Worm (Caenorhabditis elegans) whole organism, young adult: ENCODE results near the gene fem-2.

Source experiments
- B0019.2 ChIP-seq: fragments of 200-800 bp; sonication (Bioruptor generic); conservative IDR thresholded peaks from 2 replicates; pipeline ENCODE4 v1.3.6; 2022; ENCODE audit warnings: missing genetic modification reagents, missing genetic modification characterization, missing compliant biosample characterization
- B0035.1 ChIP-seq: sonication (generic microtip); optimal IDR thresholded peaks from 2 replicates; lab custom pipeline; 2016; ENCODE audit warnings: missing genetic modification characterization, mild to moderate bottlenecking, missing compliant biosample characterization, missing genotype, missing genetic modification reagents
- B0261.1 ChIP-seq: sonication (generic microtip); optimal IDR thresholded peaks from 2 replicates; lab custom pipeline; 2016; ENCODE audit warnings: mild to moderate bottlenecking, missing genetic modification characterization, moderate library complexity, missing compliant biosample characterization
- F39B2.1 ChIP-seq: fragments of 200-800 bp; sonication (Bioruptor generic); IDR thresholded peaks from 2 replicates; pipeline ENCODE4 v1.3.6; 2022; ENCODE audit warnings: missing genetic modification reagents, missing genetic modification characterization, missing compliant biosample characterization
- F49E8.2 ChIP-seq: sonication (generic microtip); optimal IDR thresholded peaks from 3 replicates; lab custom pipeline; 2017; ENCODE audit warnings: missing genetic modification characterization, mild to moderate bottlenecking, missing compliant biosample characterization, antibody characterized with exemption, moderate library complexity; ENCODE audit not compliant: insufficient read depth
- F55B11.4 ChIP-seq: sonication (generic microtip); optimal IDR thresholded peaks from 2 replicates; lab custom pipeline; 2016; ENCODE audit warnings: missing compliant biosample characterization, missing genetic modification characterization, borderline replicate concordance; ENCODE audit not compliant: insufficient read depth
- K12H6.12 ChIP-seq: fragments of 200-800 bp; sonication (Bioruptor generic); optimal IDR thresholded peaks from 2 replicates; lab custom pipeline; 2018; ENCODE audit warnings: mild to moderate bottlenecking, missing genetic modification characterization, missing compliant biosample characterization
- T07F8.4 ChIP-seq: sonication (generic microtip); optimal IDR thresholded peaks from 2 replicates; lab custom pipeline; 2016; ENCODE audit warnings: mild to moderate bottlenecking, missing genetic modification characterization, moderate library complexity, missing compliant biosample characterization
- Y53G8AR.9 ChIP-seq: fragments of 200-800 bp; sonication (Bioruptor generic); conservative IDR thresholded peaks from 2 replicates; pipeline ENCODE4 v1.3.6; 2022; ENCODE audit warnings: missing genetic modification reagents, missing genetic modification characterization, missing compliant biosample characterization
- akir-1 ChIP-seq: fragments of 200-800 bp; sonication (Bioruptor generic); optimal IDR thresholded peaks from 2 replicates; lab custom pipeline; 2018; ENCODE audit warnings: mild to moderate bottlenecking, missing genetic modification characterization, moderate library complexity, missing compliant biosample characterization
- bed-2 ChIP-seq: fragments of 200-800 bp; sonication (Bioruptor generic); IDR thresholded peaks from 2 replicates; pipeline ENCODE4 v1.3.6; 2022; ENCODE audit warnings: missing genetic modification reagents, missing genetic modification characterization, missing compliant biosample characterization
- cebp-2 ChIP-seq: fragments of 200-800 bp; sonication (Bioruptor generic); IDR thresholded peaks from 2 replicates; pipeline ENCODE4 v1.3.6; 2022; ENCODE audit warnings: missing genetic modification characterization, missing compliant biosample characterization
- ceh-100 ChIP-seq: fragments of 200-800 bp; sonication (Bioruptor generic); IDR thresholded peaks from 2 replicates; pipeline ENCODE4 v1.3.6; 2022; ENCODE audit warnings: missing genetic modification reagents, missing genetic modification characterization, missing compliant biosample characterization
- ceh-27 ChIP-seq: fragments of 200-800 bp; sonication (Bioruptor generic); optimal IDR thresholded peaks from 2 replicates; lab custom pipeline; 2018; ENCODE audit warnings: mild to moderate bottlenecking, missing genetic modification characterization, moderate library complexity, missing compliant biosample characterization
- him-1 ChIP-seq: sonication (generic microtip); optimal IDR thresholded peaks from 2 replicates; lab custom pipeline; 2016; ENCODE audit warnings: missing genotype, missing genetic modification reagents, missing genetic modification characterization, missing compliant biosample characterization
- hmg-1.2 ChIP-seq: fragments of 200-800 bp; sonication (Bioruptor generic); IDR thresholded peaks from 2 replicates; pipeline ENCODE4 v1.3.6; 2022; ENCODE audit warnings: missing genetic modification reagents, missing genetic modification characterization, missing compliant biosample characterization
- lin-40 ChIP-seq: sonication (generic microtip); optimal IDR thresholded peaks from 2 replicates; lab custom pipeline; 2016; ENCODE audit warnings: missing genetic modification characterization, mild to moderate bottlenecking, missing compliant biosample characterization, missing genotype, missing genetic modification reagents
- lsl-1 ChIP-seq: fragments of 200-800 bp; sonication (Bioruptor generic); optimal IDR thresholded peaks from 2 replicates; lab custom pipeline; 2018; ENCODE audit warnings: mild to moderate bottlenecking, missing genetic modification characterization, moderate library complexity, missing compliant biosample characterization
- madf-10 ChIP-seq: sonication (generic microtip); optimal IDR thresholded peaks from 2 replicates; lab custom pipeline; 2016; ENCODE audit warnings: mild to moderate bottlenecking, missing genetic modification characterization, missing compliant biosample characterization
- mcd-1 ChIP-seq: fragments of 200-800 bp; sonication (Bioruptor generic); IDR thresholded peaks from 2 replicates; pipeline ENCODE4 v1.3.6; 2022; ENCODE audit warnings: missing genetic modification reagents, missing genetic modification characterization, missing compliant biosample characterization
- mes-4 ChIP-seq: sonication (generic microtip); optimal IDR thresholded peaks from 2 replicates; lab custom pipeline; 2016; ENCODE audit warnings: missing genotype, missing genetic modification characterization, missing compliant biosample characterization
- nfyb-1 ChIP-seq: fragments of 200-800 bp; sonication (Bioruptor generic); IDR thresholded peaks from 2 replicates; pipeline ENCODE4 v1.3.6; 2022; ENCODE audit warnings: missing genetic modification reagents, missing genetic modification characterization, missing compliant biosample characterization
- nhr-27 ChIP-seq: fragments of 200-800 bp; sonication (Bioruptor generic); optimal IDR thresholded peaks from 2 replicates; lab custom pipeline; 2018; ENCODE audit warnings: mild to moderate bottlenecking, missing genetic modification characterization, moderate library complexity, missing compliant biosample characterization
- nhr-80 ChIP-seq: sonication (generic microtip); optimal IDR thresholded peaks from 2 replicates; lab custom pipeline; 2016; ENCODE audit warnings: missing genetic modification characterization, missing compliant biosample characterization
- pha-4 ChIP-seq: fragments of 150-350 bp; sonication (generic microtip); optimal IDR thresholded peaks from 2 replicates; lab custom pipeline; 2014; ENCODE audit warnings: missing biosample characterization, missing genetic modification reagents, missing genetic modification characterization
- rec-8 ChIP-seq, 2 experiments: sonication (generic microtip); optimal IDR thresholded peaks; 2 replicates each; lab custom pipeline; 2016; ENCODE audit warnings: mild to moderate bottlenecking in 2 of 2, missing genetic modification characterization in 2 of 2, missing genetic modification reagents in 2 of 2, missing genotype in 2 of 2, missing biosample characterization in 1 of 2, missing compliant biosample characterization in 1 of 2, moderate library complexity in 1 of 2
- snpc-4 ChIP-seq, 5 experiments: fragments of 150-350 bp in 1 of 5; sonication (generic microtip) in 4 of 5; optimal IDR thresholded peaks; 2 replicates each; lab custom pipeline; 2014 to 2018; ENCODE audit warnings: missing genetic modification characterization in 5 of 5, missing biosample characterization in 3 of 5, antibody characterized with exemption in 2 of 5, mild to moderate bottlenecking in 2 of 5, missing compliant biosample characterization in 2 of 5, missing genotype in 2 of 5, moderate library complexity in 2 of 5, missing genetic modification reagents in 1 of 5
- unc-130 ChIP-seq: sonication (generic microtip); optimal IDR thresholded peaks from 2 replicates; lab custom pipeline; 2016; ENCODE audit warnings: missing genetic modification reagents, missing genetic modification characterization, missing compliant biosample characterization
- unc-62 ChIP-seq: fragments of 150-350 bp; optimal IDR thresholded peaks from 2 replicates; lab custom pipeline; 2014; ENCODE audit warnings: missing biosample characterization, missing genetic modification reagents, missing genetic modification characterization
- ztf-18 ChIP-seq: sonication (generic microtip); optimal IDR thresholded peaks from 2 replicates; lab custom pipeline; 2016; ENCODE audit warnings: missing genotype, mild to moderate bottlenecking, missing genetic modification characterization, missing compliant biosample characterization
- ztf-6 ChIP-seq: fragments of 200-800 bp; sonication (Bioruptor generic); IDR thresholded peaks from 2 replicates; pipeline ENCODE4 v1.3.6; 2022; ENCODE audit warnings: missing genetic modification reagents, missing genetic modification characterization, missing compliant biosample characterization

Gene fem-2

DNA sequence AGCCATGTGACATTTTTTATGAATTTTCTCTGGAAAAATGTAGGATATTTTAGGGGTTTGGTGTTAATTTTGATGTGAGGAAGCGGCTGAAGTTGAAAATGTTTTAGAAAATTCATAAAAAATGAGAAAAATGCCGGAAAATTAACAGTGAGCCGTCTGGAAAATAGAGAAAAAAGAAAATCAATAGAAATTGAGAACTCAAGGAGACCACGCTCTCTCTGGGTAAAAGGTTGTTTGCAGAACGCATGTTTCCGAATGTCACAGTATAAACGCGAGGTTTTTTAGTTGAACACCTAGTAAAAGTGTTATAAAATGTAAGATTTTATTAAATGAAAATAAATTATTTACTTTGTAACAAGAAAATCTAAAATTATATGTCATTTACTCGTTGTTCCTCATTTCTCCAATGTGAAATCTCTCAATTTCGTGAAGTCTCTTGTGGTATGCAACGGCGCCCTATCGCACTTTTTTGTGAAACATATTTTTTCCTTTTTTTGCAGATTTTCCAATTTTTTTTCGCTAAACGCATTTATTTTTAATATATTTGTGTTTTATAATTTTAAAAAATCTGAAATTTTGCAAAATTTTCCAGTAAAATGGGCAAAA lies 5.9 kb upstream of the fem-2 start, which contains the start of the genes tag-266 and tag-267 (continued):
- TF ChIP-seq mcd-1 (peak; percentile 90), cebp-2 (GFP tag; lab: Robert Waterston, UW) (no peak), ceh-100 (GFP tag; lab: Robert Waterston, UW) (peak; percentile 97), madf-10 (tag; lab: Kevin White, UChicago) (peak; percentile 71), ztf-6 (GFP tag; lab: Robert Waterston, UW) (no peak), B0019.2 (GFP tag; lab: Robert Waterston, UW) (0 out of 2 replicates have a peak, but pooled peaks have one; percentile 31), bed-2 (GFP tag; lab: Robert Waterston, UW) (0 out of 2 replicates have a peak, but pooled peaks have one; percentile 17), hmg-1.2 (peak; percentile 30; the same call in 1 of the 2 replicates), snpc-4 (GFP tag; optimal IDR thresholded peaks at IDR 0.05; lab: Kevin White, UChicago) (no peak), snpc-4 (tag; optimal IDR thresholded peaks at IDR 0.05; lab: Kevin White, UChicago) (peak in 2 of 4 experiments; percentile 2 to 40), rec-8 (tag; optimal IDR thresholded peaks at IDR 0.05; lab: Kevin White, UChicago) (peak in 1 of 2 experiments; percentile 16), K12H6.12 (tag; lab: Kevin White, UChicago) (peak; percentile 82), ztf-18 (peak; percentile 76), pha-4 (tag; lab: Kevin White, UChicago) (no peak), unc-62 (no peak), nhr-80 (tag; lab: Kevin White, UChicago) (peak; percentile 12), F55B11.4 (tag; lab: Kevin White, UChicago) (no peak), ceh-27 (GFP tag; lab: Kevin White, UChicago) (peak; percentile 60), unc-130 (GFP tag; lab: Kevin White, UChicago) (peak; percentile 59), lin-40 (tag; lab: Kevin White, UChicago) (peak; percentile 68), B0261.1 (peak; percentile 6), lsl-1 (GFP tag; lab: Kevin White, UChicago) (peak; percentile 47)

ce11 chrIII:638319-638718 lies 3.9 kb upstream of the fem-2 start, which contains the start of gene sbds-1:
Gene sbds-1, minus strand, starts transcription at chrIII:638419.
- TF ChIP-seq Y53G8AR.9 (GFP tag; lab: Robert Waterston, UW) (no peak), F39B2.1 (GFP tag; lab: Robert Waterston, UW) (no peak), nhr-27 (tag; lab: Kevin White, UChicago) (no peak), ceh-27 (GFP tag; lab: Kevin White, UChicago) (no peak), B0035.1 (tag; lab: Kevin White, UChicago) (no peak), mes-4 (no peak)

- TF ChIP-seq T07F8.4 = no peak
- no peak for TF ChIP-seq F49E8.2 (tag; lab: Kevin White, UChicago)
- TF ChIP-seq akir-1 (GFP tag; lab: Kevin White, UChicago) = no peak
Observed at ce11 chrIII:636067-636466, 1.6 kb upstream of the fem-2 start, which contains the start of gene T19C3.7. Gene T19C3.7, minus strand, starts transcription at chrIII:636167.

DNA sequence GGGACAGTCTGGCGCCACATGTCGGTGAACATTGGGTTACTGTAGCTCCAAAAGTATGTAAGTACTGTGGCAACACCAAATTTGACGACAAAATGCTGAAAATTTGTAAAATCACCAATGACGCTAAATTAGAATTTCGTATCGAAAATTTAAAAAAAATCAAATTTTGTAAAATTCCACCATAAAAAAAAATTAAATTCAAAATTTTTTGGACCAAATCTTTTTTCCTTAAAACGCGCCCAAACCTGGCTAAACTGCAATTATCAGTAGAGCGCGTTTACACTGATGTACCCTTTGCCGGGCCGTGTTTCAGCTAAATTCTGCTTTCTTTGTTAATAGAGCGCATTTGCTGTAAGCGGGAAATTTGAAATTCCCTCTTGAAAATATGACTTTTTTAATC lies 3.0 kb downstream of the fem-2 start, which contains the start of gene T19C3.6:
TSS of gene T19C3.6 (minus strand) at position 101 of the 400 bp plus-strand sequence.
- TF ChIP-seq him-1 (tag; lab: Kevin White, UChicago) (peak; percentile 35), lsl-1 (GFP tag; lab: Kevin White, UChicago) (peak; percentile 36), mcd-1 (peak; percentile 45; the same call in 1 of the 2 replicates), nfyb-1 (GFP tag; lab: Robert Waterston, UW) (no peak)
- TF ChIP-seq, all 124 proteins: peak for 3
